Worm (Caenorhabditis elegans) whole organism, midembryonic: ENCODE results near the gene srbc-1.

ENCODE experiments used
- cog-1 ChIP-seq: sonication (generic microtip); optimal IDR thresholded peaks from 2 replicates; lab custom pipeline; 2016; ENCODE audit warnings: missing genetic modification characterization, missing compliant biosample characterization
- flt-1 ChIP-seq: fragments of 200-800 bp; sonication (Bioruptor generic); IDR thresholded peaks from 2 replicates; pipeline ENCODE4 v1.3.6; 2022; ENCODE audit warnings: missing genetic modification characterization, missing compliant biosample characterization
- med-1 ChIP-seq: sonication (generic microtip); optimal IDR thresholded peaks from 2 replicates; lab custom pipeline; 2017; ENCODE audit warnings: missing genetic modification characterization, mild to moderate bottlenecking, missing compliant biosample characterization, antibody characterized with exemption, missing genetic modification reagents; ENCODE audit not compliant: insufficient read depth
- ref-1 ChIP-seq: fragments of 200-800 bp; sonication (Bioruptor generic); conservative IDR thresholded peaks from 2 replicates; pipeline ENCODE4 v1.3.6; 2022; ENCODE audit warnings: missing genetic modification reagents, missing genetic modification characterization, missing compliant biosample characterization
- tab-1 ChIP-seq: fragments of 200-800 bp; sonication (Bioruptor generic); IDR thresholded peaks from 2 replicates; pipeline ENCODE4 v1.3.6; 2022; ENCODE audit warnings: missing genetic modification characterization, missing compliant biosample characterization
- ztf-23 ChIP-seq: fragments of 200-800 bp; sonication (Bioruptor generic); IDR thresholded peaks from 2 replicates; pipeline ENCODE4 v1.3.6; 2022; ENCODE audit warnings: missing genetic modification reagents, missing genetic modification characterization, missing compliant biosample characterization
- ztf-29 ChIP-seq: fragments of 200-800 bp; sonication (Bioruptor generic); IDR thresholded peaks from 2 replicates; pipeline ENCODE4 v1.3.6; 2022; ENCODE audit warnings: missing genetic modification reagents, missing genetic modification characterization, missing compliant biosample characterization

DNA sequence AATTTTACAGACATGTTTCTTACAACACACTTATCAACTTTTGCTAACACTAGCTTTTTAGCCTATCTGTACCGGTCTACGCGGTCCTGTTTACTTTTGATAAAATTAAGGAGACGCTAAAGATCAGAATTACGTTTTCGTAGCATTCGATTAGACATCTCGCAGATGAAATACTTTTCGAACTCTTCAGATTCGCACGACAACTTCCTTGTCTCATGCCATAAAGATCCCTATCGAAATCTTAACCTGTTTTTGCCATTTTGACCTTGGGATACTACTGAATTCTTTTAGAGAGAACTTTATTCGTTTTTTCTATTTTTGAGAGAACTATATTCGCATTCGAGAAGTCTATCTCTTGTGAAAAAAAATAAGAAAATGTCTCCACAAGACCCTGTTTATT lies 31.5 kb upstream of the srbc-1 start, which contains the start of gene C17B7.5:
- TF ChIP-seq tab-1 (no peak), ztf-23 (GFP tag; lab: Robert Waterston, UW) (no peak), flt-1 (GFP tag; lab: Robert Waterston, UW) (no peak), ref-1 (GFP tag; lab: Robert Waterston, UW) (no peak), ztf-29 (GFP tag; lab: Robert Waterston, UW) (no peak), cog-1 (tag; lab: Kevin White, UChicago) (no peak), med-1 (GFP tag; lab: Kevin White, UChicago) (no peak)
